Worm (Caenorhabditis elegans) whole organism, midembryonic: ENCODE measurements around the gene rpl-3.
A peak's percentile ranks its signal among the peaks of the same experiment; 100 is the strongest.

Experiments
- T22C8.4 ChIP-seq: fragments of 200-800 bp; sonication (Bioruptor generic); IDR thresholded peaks from 2 replicates; pipeline ENCODE4 v1.3.6; 2022; ENCODE audit warnings: missing genetic modification characterization, missing compliant biosample characterization
- cog-1 ChIP-seq: sonication (generic microtip); optimal IDR thresholded peaks from 2 replicates; lab custom pipeline; 2016; ENCODE audit warnings: missing genetic modification characterization, missing compliant biosample characterization
- flt-1 ChIP-seq: fragments of 200-800 bp; sonication (Bioruptor generic); IDR thresholded peaks from 2 replicates; pipeline ENCODE4 v1.3.6; 2022; ENCODE audit warnings: missing genetic modification characterization, missing compliant biosample characterization
- klf-2 ChIP-seq: fragments of 200-800 bp; sonication (Bioruptor generic); conservative IDR thresholded peaks from 2 replicates; pipeline ENCODE4 v1.3.6; 2022; ENCODE audit warnings: missing genetic modification reagents, missing genetic modification characterization, missing compliant biosample characterization
- med-1 ChIP-seq: sonication (generic microtip); optimal IDR thresholded peaks from 2 replicates; lab custom pipeline; 2017; ENCODE audit warnings: missing genetic modification characterization, mild to moderate bottlenecking, missing compliant biosample characterization, antibody characterized with exemption, missing genetic modification reagents; ENCODE audit not compliant: insufficient read depth
- ref-1 ChIP-seq: fragments of 200-800 bp; sonication (Bioruptor generic); conservative IDR thresholded peaks from 2 replicates; pipeline ENCODE4 v1.3.6; 2022; ENCODE audit warnings: missing genetic modification reagents, missing genetic modification characterization, missing compliant biosample characterization
- tab-1 ChIP-seq: fragments of 200-800 bp; sonication (Bioruptor generic); IDR thresholded peaks from 2 replicates; pipeline ENCODE4 v1.3.6; 2022; ENCODE audit warnings: missing genetic modification characterization, missing compliant biosample characterization
- ztf-23 ChIP-seq: fragments of 200-800 bp; sonication (Bioruptor generic); IDR thresholded peaks from 2 replicates; pipeline ENCODE4 v1.3.6; 2022; ENCODE audit warnings: missing genetic modification reagents, missing genetic modification characterization, missing compliant biosample characterization
- ztf-29 ChIP-seq: fragments of 200-800 bp; sonication (Bioruptor generic); IDR thresholded peaks from 2 replicates; pipeline ENCODE4 v1.3.6; 2022; ENCODE audit warnings: missing genetic modification reagents, missing genetic modification characterization, missing compliant biosample characterization

The rpl-3 gene

ce11 chrIII:3902588-3903325, 35.1 kb downstream of the rpl-3 start:
- TF ChIP-seq ztf-23 (GFP tag; lab: Robert Waterston, UW) (no peak), cog-1 (tag; lab: Kevin White, UChicago) (no peak), med-1 (GFP tag; lab: Kevin White, UChicago) (no peak), klf-2 (GFP tag; lab: Robert Waterston, UW) (no peak), ref-1 (no peak), tab-1 (GFP tag; lab: Robert Waterston, UW) (no peak), flt-1 (no peak), T22C8.4 (no peak)

DNA sequence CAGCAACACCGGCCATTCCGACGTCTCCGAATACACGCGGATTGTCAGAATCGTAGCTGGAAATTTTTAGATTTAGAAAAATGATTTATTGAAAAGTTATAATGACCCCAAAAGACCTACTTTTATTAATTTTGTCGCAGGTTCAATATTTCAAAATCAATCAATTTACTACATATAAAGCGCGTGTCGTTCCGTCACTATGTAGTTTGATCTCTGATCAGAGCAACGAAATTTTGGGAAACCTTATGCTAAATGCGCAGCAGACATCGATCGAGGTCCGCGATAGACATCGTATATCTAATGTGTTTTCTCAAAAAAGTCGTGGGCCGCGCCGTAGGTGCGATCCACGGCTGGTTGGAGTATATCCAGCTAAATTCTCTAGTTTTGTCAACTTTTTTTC, 38.8 kb downstream of the rpl-3 start:
- no peak for TF ChIP-seq tab-1 (GFP tag; lab: Robert Waterston, UW)

DNA sequence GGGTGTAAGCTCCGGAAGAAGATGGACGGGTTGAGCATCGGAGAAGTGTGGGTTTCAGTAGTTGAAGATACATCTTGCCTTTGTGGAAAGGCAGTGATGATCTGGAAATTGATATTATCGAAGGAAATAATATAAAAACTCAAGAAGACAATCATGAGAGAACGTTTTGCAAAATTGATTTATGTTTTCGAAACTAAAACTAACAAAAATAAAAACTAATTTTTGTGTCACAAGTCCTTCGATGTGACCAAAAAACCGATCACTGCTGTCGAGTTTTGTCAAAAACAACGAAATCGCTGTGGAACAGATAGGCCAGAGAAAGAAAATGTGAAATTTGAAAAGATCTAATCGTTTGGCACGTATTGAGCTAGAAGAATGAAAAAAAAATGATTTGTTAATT, 39.9 kb downstream of the rpl-3 start, which contains the start of gene mmcm-1:
mmcm-1 (minus strand) TSS at position 101 of the 400 bp plus-strand sequence.
- no peak for TF ChIP-seq tab-1 (GFP tag; lab: Robert Waterston, UW)

DNA sequence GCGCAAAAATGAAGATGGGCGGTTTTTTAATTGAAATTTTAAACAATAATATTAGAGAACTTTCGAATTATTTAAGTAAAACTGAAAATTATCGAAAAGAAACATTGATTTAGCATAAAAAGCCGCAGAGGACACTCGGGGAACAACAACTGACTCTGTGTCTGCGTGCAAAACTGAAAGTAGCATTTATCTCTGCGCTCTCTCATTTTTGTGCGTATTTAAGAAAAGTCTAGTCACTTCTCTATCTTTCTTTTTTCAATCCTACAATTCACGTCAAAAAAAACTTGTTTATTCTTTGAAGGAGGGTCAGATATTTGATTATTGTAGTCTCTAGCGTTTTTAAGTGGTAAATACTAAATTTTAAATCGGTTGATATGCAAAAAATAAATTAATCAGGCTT, 40.6 kb downstream of the rpl-3 start:
- TF ChIP-seq ztf-23 (GFP tag; lab: Robert Waterston, UW) (no peak), cog-1 (tag; lab: Kevin White, UChicago) (no peak), T22C8.4 (no peak), klf-2 (GFP tag; lab: Robert Waterston, UW) (no peak), flt-1 (no peak), med-1 (GFP tag; lab: Kevin White, UChicago) (no peak), ztf-29 (GFP tag; lab: Robert Waterston, UW) (no peak), tab-1 (GFP tag; lab: Robert Waterston, UW) (no peak), ref-1 (no peak)

DNA sequence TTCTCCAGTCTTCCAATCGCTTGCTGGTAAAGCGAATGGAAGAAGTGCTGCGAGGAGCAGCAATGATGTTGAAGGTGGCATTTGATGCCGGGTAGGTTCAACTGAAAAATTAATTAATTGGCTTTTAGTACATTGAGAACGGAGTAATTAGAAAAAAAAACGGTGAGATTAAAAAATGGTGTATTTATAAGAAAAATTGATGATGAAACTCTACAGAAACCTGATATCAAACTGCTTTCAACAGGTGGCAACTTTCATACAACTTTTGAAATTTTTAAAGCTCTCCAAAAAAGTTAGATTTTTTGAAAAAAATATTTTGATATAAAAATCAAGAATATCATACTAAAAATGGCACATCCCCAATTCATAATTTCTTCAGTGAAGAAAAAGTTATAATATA, 46.4 kb downstream of the rpl-3 start, which contains the start of gene pat-3:
pat-3 (minus strand) TSS at position 101 of the 400 bp plus-strand sequence.
- TF ChIP-seq flt-1 (no peak), cog-1 (tag; lab: Kevin White, UChicago) (no peak), tab-1 (GFP tag; lab: Robert Waterston, UW) (no peak), ztf-23 (GFP tag; lab: Robert Waterston, UW) (no peak), T22C8.4 (no peak), med-1 (GFP tag; lab: Kevin White, UChicago) (no peak), ref-1 (no peak)

- TF ChIP-seq ztf-29 (GFP tag; lab: Robert Waterston, UW) (no peak), cog-1 (tag; lab: Kevin White, UChicago) (no peak), tab-1 (GFP tag; lab: Robert Waterston, UW) (no peak), ref-1 (no peak), T22C8.4 (no peak), med-1 (GFP tag; lab: Kevin White, UChicago) (no peak), klf-2 (GFP tag; lab: Robert Waterston, UW) (no peak), ztf-23 (GFP tag; lab: Robert Waterston, UW) (no peak), flt-1 (no peak)
Observed at ce11 chrIII:3914836-3915235, 47.2 kb downstream of the rpl-3 start.

- TF ChIP-seq ztf-23 (GFP tag; lab: Robert Waterston, UW), result 0 out of 2 replicates have a peak, but pooled peaks have one; percentile 28
- TF ChIP-seq cog-1 (tag; lab: Kevin White, UChicago), result no peak
- TF ChIP-seq tab-1 (GFP tag; lab: Robert Waterston, UW), result no peak
- TF ChIP-seq ztf-29 (GFP tag; lab: Robert Waterston, UW), result peak; percentile 40; the same call in 1 of the 2 replicates
Observed at ce11 chrIII:3915705-3916104, 48.1 kb downstream of the rpl-3 start.

DNA sequence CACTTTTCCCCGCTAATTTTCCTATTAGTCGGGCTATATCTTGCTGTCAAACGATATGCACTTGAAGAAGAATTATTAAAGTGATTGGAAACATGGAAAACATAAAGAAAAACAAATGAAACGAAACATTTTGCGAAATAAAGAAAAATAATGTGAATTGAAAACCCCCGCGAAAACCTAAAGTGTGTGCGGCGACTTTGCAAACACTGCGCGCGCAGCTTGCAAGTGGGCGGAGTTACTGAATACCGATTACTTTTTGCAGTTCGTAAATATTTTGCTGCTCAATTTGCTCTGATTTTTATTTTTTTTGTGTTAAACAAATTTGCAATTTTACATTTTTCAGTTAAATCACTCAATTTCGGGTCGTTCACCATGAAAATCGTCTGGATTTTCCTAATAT, 49.0 kb downstream of the rpl-3 start, which contains the start of gene ccdc-47:
ccdc-47 (plus strand) TSS at position 344 of the 400 bp plus-strand sequence.
- TF ChIP-seq ztf-29 (GFP tag; lab: Robert Waterston, UW) (no peak), T22C8.4 (peak; percentile 66), ztf-23 (GFP tag; lab: Robert Waterston, UW) (peak; percentile 89), med-1 (GFP tag; lab: Kevin White, UChicago) (peak; percentile 95), cog-1 (tag; lab: Kevin White, UChicago) (peak; percentile 72), flt-1 (peak; percentile 93), klf-2 (GFP tag; lab: Robert Waterston, UW) (peak; percentile 77), tab-1 (GFP tag; lab: Robert Waterston, UW) (peak; percentile 88), ref-1 (0 out of 2 replicates have a peak, but pooled peaks have one; percentile 22)

ce11 chrIII:3918569-3918968, 50.9 kb downstream of the rpl-3 start, which contains the start of gene ZK1058.3:
ZK1058.3 (plus strand) TSS chrIII:3918869.
- TF ChIP-seq ref-1, result no peak
- no peak for TF ChIP-seq med-1 (GFP tag; lab: Kevin White, UChicago)
- TF ChIP-seq ztf-29 (GFP tag; lab: Robert Waterston, UW), result no peak
- TF ChIP-seq T22C8.4, result no peak
- no peak for TF ChIP-seq tab-1 (GFP tag; lab: Robert Waterston, UW)
- no peak for TF ChIP-seq cog-1 (tag; lab: Kevin White, UChicago)
- TF ChIP-seq flt-1, result no peak
- TF ChIP-seq klf-2 (GFP tag; lab: Robert Waterston, UW), result no peak
- TF ChIP-seq ztf-23 (GFP tag; lab: Robert Waterston, UW), result no peak
